Worm (Caenorhabditis elegans) whole organism, L1 larva: ENCODE measurements around the gene K07E3.4.

Experiments used
- C34B4.2 ChIP-seq: sonication (generic microtip); optimal IDR thresholded peaks from 2 replicates; lab custom pipeline; 2017; ENCODE audit warnings: mild to moderate bottlenecking, missing genetic modification characterization, missing compliant biosample characterization
- aha-1 ChIP-seq: fragments of 150-350 bp; optimal IDR thresholded peaks from 2 replicates; lab custom pipeline; 2014; ENCODE audit warnings: missing biosample characterization, missing genetic modification characterization
- ceh-8 ChIP-seq: fragments of 200-800 bp; sonication (Bioruptor generic); optimal IDR thresholded peaks from 2 replicates; lab custom pipeline; 2018; ENCODE audit warnings: mild to moderate bottlenecking, missing genetic modification characterization, moderate library complexity, missing compliant biosample characterization
- jun-1 ChIP-seq: fragments of 150-350 bp; optimal IDR thresholded peaks from 2 replicates; lab custom pipeline; 2014; ENCODE audit warnings: missing biosample characterization, missing genetic modification reagents, missing genetic modification characterization
- lin-39 ChIP-seq: fragments of 150-350 bp; optimal IDR thresholded peaks from 2 replicates; lab custom pipeline; 2014; ENCODE audit warnings: missing biosample characterization, missing genetic modification reagents, missing genetic modification characterization
- mdl-1 ChIP-seq, 2 experiments: fragments of 150-350 bp; optimal IDR thresholded peaks; 2 replicates each; lab custom pipeline; 2014 to 2017; ENCODE audit warnings: missing biosample characterization in 2 of 2, missing genetic modification characterization in 2 of 2, inconsistent platforms in 1 of 2
- mef-2 ChIP-seq: fragments of 150-350 bp; optimal IDR thresholded peaks from 2 replicates; lab custom pipeline; 2014; ENCODE audit warnings: missing biosample characterization, missing genetic modification characterization
- nhr-12 ChIP-seq: sonication (generic microtip); optimal IDR thresholded peaks from 2 replicates; lab custom pipeline; 2017; ENCODE audit warnings: missing biosample characterization, missing genetic modification characterization
- nhr-28 ChIP-seq: fragments of 150-350 bp; optimal IDR thresholded peaks from 2 replicates; lab custom pipeline; 2014; ENCODE audit warnings: missing biosample characterization, missing genetic modification characterization
- rnt-1 ChIP-seq: sonication (generic microtip); optimal IDR thresholded peaks from 2 replicates; lab custom pipeline; 2016; ENCODE audit warnings: mild to moderate bottlenecking, missing genetic modification characterization, moderate library complexity, missing compliant biosample characterization
- swsn-7 ChIP-seq: sonication (generic microtip); optimal IDR thresholded peaks from 2 replicates; lab custom pipeline; 2016; ENCODE audit warnings: missing genetic modification characterization, missing compliant biosample characterization
- tbx-2 ChIP-seq: sonication (generic microtip); optimal IDR thresholded peaks from 2 replicates; lab custom pipeline; 2016; ENCODE audit warnings: missing genetic modification characterization, missing compliant biosample characterization
- unc-30 ChIP-seq: sonication (generic microtip); optimal IDR thresholded peaks from 2 replicates; lab custom pipeline; 2017; ENCODE audit warnings: missing biosample characterization, missing genetic modification characterization
- unc-86 ChIP-seq: sonication (generic microtip); optimal IDR thresholded peaks from 2 replicates; lab custom pipeline; 2016; ENCODE audit warnings: missing genetic modification characterization, missing compliant biosample characterization

DNA sequence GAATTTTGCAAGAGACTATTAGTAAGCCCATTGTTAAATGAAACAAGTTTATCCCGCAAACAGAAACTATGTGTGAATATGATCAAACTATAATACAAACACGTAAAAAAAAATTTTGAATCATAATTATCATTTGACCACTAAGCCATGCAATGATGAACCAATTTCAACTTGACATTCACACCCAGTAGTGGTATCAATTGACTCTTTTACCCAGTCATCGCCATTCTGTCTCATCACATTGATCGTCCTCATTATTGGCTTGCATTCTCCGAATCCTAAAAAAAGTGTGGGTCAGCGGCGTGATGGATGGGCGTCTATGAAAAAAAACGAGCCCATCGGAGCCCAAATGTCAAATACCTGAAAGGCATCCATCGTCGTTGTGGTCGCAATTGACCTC lies 36.5 kb upstream of the K07E3.4 start:
- TF ChIP-seq swsn-7 (no peak), nhr-12 (tag; lab: Kevin White, UChicago) (no peak), lin-39 (tag; lab: Kevin White, UChicago) (no peak), mdl-1 (tag; optimal IDR thresholded peaks at IDR 0.05; lab: Kevin White, UChicago) (no peak), ceh-8 (GFP tag; lab: Kevin White, UChicago) (no peak), aha-1 (tag; lab: Kevin White, UChicago) (no peak), mef-2 (tag; lab: Kevin White, UChicago) (no peak), nhr-28 (tag; lab: Kevin White, UChicago) (no peak), jun-1 (tag; lab: Kevin White, UChicago) (no peak), unc-86 (tag; lab: Kevin White, UChicago) (no peak), tbx-2 (tag; lab: Kevin White, UChicago) (no peak), unc-30 (tag; lab: Kevin White, UChicago) (no peak), C34B4.2 (tag; lab: Kevin White, UChicago) (no peak), rnt-1 (tag; lab: Kevin White, UChicago) (no peak)
